Worm (Caenorhabditis elegans): ENCODE measurements around the gene his-61.

Gene his-61

DNA sequence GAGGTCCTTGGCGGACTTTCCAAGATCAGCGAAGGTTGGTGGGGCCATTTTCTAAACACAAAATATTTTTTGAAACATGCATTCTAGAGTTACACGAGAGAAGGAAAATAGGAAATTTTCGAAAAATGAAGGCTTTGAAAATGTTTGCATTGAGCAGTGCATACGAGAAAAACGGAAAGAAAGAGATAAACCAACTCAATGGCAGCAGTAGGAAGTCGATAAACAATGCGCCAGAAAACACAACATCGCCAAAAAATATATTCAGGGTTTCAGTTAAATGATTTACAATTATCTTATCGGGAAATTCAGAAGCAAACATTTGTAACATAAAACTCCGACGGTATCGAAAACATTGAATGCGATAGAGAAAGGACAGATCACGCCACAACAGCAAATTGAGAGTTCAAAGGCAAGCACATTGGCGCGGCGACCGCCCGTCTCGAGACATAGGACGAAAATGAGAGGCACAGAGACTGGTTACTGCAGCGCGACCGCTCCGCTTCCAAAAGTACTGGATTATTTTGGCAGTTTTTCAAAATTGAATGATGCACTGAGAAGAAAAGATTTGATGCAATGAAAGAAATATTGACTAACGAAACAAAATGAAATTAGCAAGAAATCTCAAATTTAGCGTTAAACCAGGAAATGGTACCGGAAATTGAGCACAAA is 22.0 kb upstream of the his-61 start, which contains the start of the genes vdac-1 and R05G6.5 (continued):
- no peak for TF ChIP-seq rpc-1 (optimal IDR thresholded peaks at IDR 0.05)
- no peak for TF ChIP-seq rpc-1 (tag; optimal IDR thresholded peaks at IDR 0.05)
- no peak for TF ChIP-seq egl-18 (GFP tag; IDR thresholded peaks at IDR 0.05)
- TF ChIP-seq dpl-1 (GFP tag; optimal IDR thresholded peaks at IDR 0.05): peak; percentile 16
- peak; percentile 97 for TF ChIP-seq madf-3 (GFP tag; IDR thresholded peaks at IDR 0.05)
- TF ChIP-seq unc-130 (GFP tag; optimal IDR thresholded peaks at IDR 0.05): no peak
- peak; percentile 54; the same call in 1 of the 2 replicates for TF ChIP-seq K11D2.4 (GFP tag; IDR thresholded peaks at IDR 0.05)
- TF ChIP-seq F55B11.4 (tag; optimal IDR thresholded peaks at IDR 0.05; ENCODE audit: borderline replicate concordance, insufficient read depth): no peak
- peak; percentile 75 to 78 for TF ChIP-seq let-607 (tag; optimal IDR thresholded peaks at IDR 0.05)
- no peak for TF ChIP-seq xnd-1 (tag; optimal IDR thresholded peaks at IDR 0.05)
- no peak for TF ChIP-seq T07F8.4 (tag; optimal IDR thresholded peaks at IDR 0.05)
- no peak for TF ChIP-seq efl-1 (GFP tag; optimal IDR thresholded peaks at IDR 0.05)
- TF ChIP-seq tbx-9 (tag; optimal IDR thresholded peaks at IDR 0.05; ENCODE audit: borderline replicate concordance): no peak
- 0 out of 2 replicates have a peak, but pooled peaks have one; percentile 40 for TF ChIP-seq ceh-100 (GFP tag; IDR thresholded peaks at IDR 0.05)
- no peak for TF ChIP-seq cebp-2 (GFP tag; IDR thresholded peaks at IDR 0.05)
- no peak for TF ChIP-seq nfya-1 (tag; optimal IDR thresholded peaks at IDR 0.05; ENCODE audit: borderline replicate concordance, insufficient read depth)
- TF ChIP-seq Y56A3A.18 (GFP tag; IDR thresholded peaks at IDR 0.05): no peak
- peak; percentile 68 for TF ChIP-seq lin-40 (tag; optimal IDR thresholded peaks at IDR 0.05)
- TF ChIP-seq T26A5.8 (tag; optimal IDR thresholded peaks at IDR 0.05): no peak
- peak; percentile 44; the same call in 1 of the 2 replicates for TF ChIP-seq nfyb-1 (GFP tag; IDR thresholded peaks at IDR 0.05)
- TF ChIP-seq let-526 (GFP tag; IDR thresholded peaks at IDR 0.05): no peak
- TF ChIP-seq attf-3 (GFP tag; conservative IDR thresholded peaks at IDR 0.05): peak; percentile 67
- no peak for TF ChIP-seq lsy-27 (tag; optimal IDR thresholded peaks at IDR 0.05; ENCODE audit: borderline replicate concordance, insufficient read depth)
- TF ChIP-seq attf-5 (GFP tag; optimal IDR thresholded peaks at IDR 0.05): peak; percentile 80
- peak; percentile 35 for TF ChIP-seq F52B5.7 (tag; optimal IDR thresholded peaks at IDR 0.05)
- no peak for TF ChIP-seq snpc-1.1 (tag; optimal IDR thresholded peaks at IDR 0.05; ENCODE audit: insufficient read depth)
- TF ChIP-seq Y67H2A.10 (GFP tag; conservative IDR thresholded peaks at IDR 0.05): no peak; the same call in 1 of the 2 replicates
- no peak for TF ChIP-seq mxl-1 (tag; optimal IDR thresholded peaks at IDR 0.05)
- TF ChIP-seq nhr-80 (tag; optimal IDR thresholded peaks at IDR 0.05): peak; percentile 97
- TF ChIP-seq ceh-79 (tag; optimal IDR thresholded peaks at IDR 0.05): no peak
- TF ChIP-seq F23B12.7 (tag; optimal IDR thresholded peaks at IDR 0.05; ENCODE audit: insufficient read depth): peak; percentile 25
- TF ChIP-seq C06A6.2 (GFP tag; conservative IDR thresholded peaks at IDR 0.05): no peak
- peak; percentile 81 for TF ChIP-seq lin-54 (GFP tag; optimal IDR thresholded peaks at IDR 0.05)
- TF ChIP-seq dox-1 (GFP tag; IDR thresholded peaks at IDR 0.05): peak; percentile 73
- no peak for TF ChIP-seq nhr-90 (tag; optimal IDR thresholded peaks at IDR 0.05)
- no peak for TF ChIP-seq hmg-20 (GFP tag; IDR thresholded peaks at IDR 0.05)
- TF ChIP-seq fkh-3 (tag; optimal IDR thresholded peaks at IDR 0.05): no peak
- no peak for TF ChIP-seq bed-2 (GFP tag; IDR thresholded peaks at IDR 0.05)
- TF ChIP-seq unc-62 (GFP tag; optimal IDR thresholded peaks at IDR 0.05): no peak
- TF ChIP-seq D2030.7 (GFP tag; IDR thresholded peaks at IDR 0.05): no peak
- no peak for TF ChIP-seq ztf-3 (GFP tag; optimal IDR thresholded peaks at IDR 0.05)
- no peak for TF ChIP-seq ztf-6 (GFP tag; IDR thresholded peaks at IDR 0.05)
- TF ChIP-seq ztf-22 (GFP tag; optimal IDR thresholded peaks at IDR 0.05): no peak
- no peak for TF ChIP-seq B0019.2 (GFP tag; conservative IDR thresholded peaks at IDR 0.05)
- TF ChIP-seq akir-1 (GFP tag; optimal IDR thresholded peaks at IDR 0.05): no peak
- no peak for TF ChIP-seq pha-4 (tag; optimal IDR thresholded peaks at IDR 0.05)
- no peak for TF ChIP-seq F22D6.2 (tag; optimal IDR thresholded peaks at IDR 0.05)
- TF ChIP-seq F49E8.2 (tag; optimal IDR thresholded peaks at IDR 0.05; ENCODE audit: insufficient read depth): no peak

Data from whole organism, young adult.